Fruit fly (Drosophila melanogaster) whole organism, embryonic: Measurements from ENCODE around the gene Exd2.

Experiments used
- CG11456 ChIP-seq: fragments of 200-800 bp; sonication (Bioruptor generic); IDR thresholded peaks from 3 replicates; pipeline ENCODE4 v1.3.6; 2022; ENCODE audit warnings: missing biosample characterization, missing genetic modification characterization
- CG12104 ChIP-seq: fragments of 200-800 bp; sonication (Bioruptor generic); optimal IDR thresholded peaks from 3 replicates; lab custom pipeline; 2016; ENCODE audit warnings: missing biosample characterization, missing genetic modification characterization
- CG12236 ChIP-seq: fragments of 200-800 bp; sonication (Bioruptor generic); optimal IDR thresholded peaks from 2 replicates; lab custom pipeline; 2016; ENCODE audit warnings: missing biosample characterization, missing genetic modification characterization
- CG13894 ChIP-seq: fragments of 200-800 bp; sonication (Bioruptor generic); optimal IDR thresholded peaks from 3 replicates; lab custom pipeline; 2018; ENCODE audit warnings: missing biosample characterization, mild to moderate bottlenecking, missing genetic modification characterization, moderate library complexity
- CG2129 ChIP-seq: fragments of 200-800 bp; sonication (Bioruptor generic); IDR thresholded peaks from 2 replicates; pipeline ENCODE4 v1.3.6; 2022; ENCODE audit warnings: missing biosample characterization, missing genetic modification characterization; ENCODE audit not compliant: partially characterized antibody
- CG3065 ChIP-seq: fragments of 200-800 bp; sonication (Bioruptor generic); optimal IDR thresholded peaks from 2 replicates; lab custom pipeline; 2016; ENCODE audit warnings: missing biosample characterization, missing genetic modification characterization
- CG33213 ChIP-seq: fragments of 200-800 bp; sonication (Bioruptor generic); optimal IDR thresholded peaks from 3 replicates; lab custom pipeline; 2016; ENCODE audit warnings: missing biosample characterization, missing genetic modification characterization
- CG34224 ChIP-seq: fragments of 200-800 bp; sonication (Bioruptor generic); IDR thresholded peaks from 3 replicates; pipeline ENCODE4 v1.3.6; 2022; ENCODE audit warnings: missing biosample characterization, missing genetic modification characterization; ENCODE audit not compliant: partially characterized antibody
- CG34376 ChIP-seq: fragments of 200-800 bp; sonication (Bioruptor generic); optimal IDR thresholded peaks from 2 replicates; lab custom pipeline; 2018; ENCODE audit warnings: missing biosample characterization, mild to moderate bottlenecking, missing genetic modification characterization
- CG34422 ChIP-seq: fragments of 200-800 bp; sonication (Bioruptor generic); IDR thresholded peaks from 3 replicates; pipeline ENCODE4 v1.3.6; 2022; ENCODE audit warnings: missing biosample characterization, missing genetic modification characterization
- CG4707 ChIP-seq: fragments of 200-800 bp; sonication (Bioruptor generic); optimal IDR thresholded peaks from 2 replicates; lab custom pipeline; 2018; ENCODE audit warnings: missing biosample characterization, mild to moderate bottlenecking, missing genetic modification characterization, moderate library complexity
- CG6765 ChIP-seq: fragments of 200-800 bp; sonication (Bioruptor generic); optimal IDR thresholded peaks from 3 replicates; lab custom pipeline; 2017; ENCODE audit warnings: missing biosample characterization, mild to moderate bottlenecking, missing genetic modification characterization
- CG7987 ChIP-seq: fragments of 200-800 bp; sonication (Bioruptor generic); optimal IDR thresholded peaks from 2 replicates; lab custom pipeline; 2018; ENCODE audit warnings: missing biosample characterization, mild to moderate bottlenecking, missing genetic modification characterization, moderate library complexity
- CG8281 ChIP-seq: fragments of 200-800 bp; sonication (Bioruptor generic); optimal IDR thresholded peaks from 2 replicates; lab custom pipeline; 2018; ENCODE audit warnings: missing biosample characterization, mild to moderate bottlenecking, missing genetic modification characterization, moderate library complexity
- CG9817 ChIP-seq: fragments of 200-800 bp; sonication (Bioruptor generic); optimal IDR thresholded peaks from 2 replicates; lab custom pipeline; 2018; ENCODE audit warnings: missing biosample characterization, mild to moderate bottlenecking, missing genetic modification characterization, moderate library complexity
- CkIIα-i1 ChIP-seq: fragments of 200-800 bp; sonication (Bioruptor generic); IDR thresholded peaks from 2 replicates; pipeline ENCODE4 v1.3.6; 2022; ENCODE audit warnings: missing biosample characterization, missing genetic modification characterization
- Doc2 ChIP-seq: fragments of 200-800 bp; sonication (Bioruptor generic); IDR thresholded peaks from 2 replicates; pipeline ENCODE4 v1.3.6; 2022; ENCODE audit warnings: missing biosample characterization, missing genetic modification characterization
- Fer2 ChIP-seq: fragments of 200-800 bp; sonication (Bioruptor generic); optimal IDR thresholded peaks from 2 replicates; lab custom pipeline; 2018; ENCODE audit warnings: missing biosample characterization, mild to moderate bottlenecking, missing genetic modification characterization, moderate library complexity
- GATAe ChIP-seq: fragments of 200-800 bp; sonication (Bioruptor generic); conservative IDR thresholded peaks from 2 replicates; pipeline ENCODE4 v1.3.6; 2022; ENCODE audit warnings: missing biosample characterization, missing genetic modification characterization
- Gsc ChIP-seq: fragments of 200-800 bp; sonication (Bioruptor generic); IDR thresholded peaks from 2 replicates; pipeline ENCODE4 v1.3.6; 2022; ENCODE audit warnings: missing biosample characterization, missing genetic modification characterization
- H15 ChIP-seq: fragments of 200-800 bp; sonication (Bioruptor generic); IDR thresholded peaks from 3 replicates; pipeline ENCODE4 v1.3.6; 2022; ENCODE audit warnings: missing biosample characterization, missing genetic modification characterization
- Hr51 ChIP-seq, 2 experiments: fragments of 200-800 bp; sonication (Bioruptor generic); optimal IDR thresholded peaks; 2 replicates in 1 of 2; 3 replicates in 1 of 2; lab custom pipeline; 2016 to 2018; ENCODE audit warnings: missing biosample characterization in 2 of 2, missing genetic modification characterization in 2 of 2, mild to moderate bottlenecking in 1 of 2, moderate library complexity in 1 of 2
- MTF-1 ChIP-seq: fragments of 200-800 bp; sonication (Bioruptor generic); optimal IDR thresholded peaks from 2 replicates; lab custom pipeline; 2018; ENCODE audit warnings: missing biosample characterization, mild to moderate bottlenecking, missing genetic modification characterization, borderline replicate concordance
- Meics ChIP-seq: fragments of 200-800 bp; sonication (Bioruptor generic); optimal IDR thresholded peaks from 2 replicates; lab custom pipeline; 2017; ENCODE audit warnings: missing biosample characterization, mild to moderate bottlenecking, missing genetic modification characterization
- NC2β ChIP-seq: fragments of 200-800 bp; sonication (Bioruptor generic); optimal IDR thresholded peaks from 2 replicates; lab custom pipeline; 2016; ENCODE audit warnings: missing biosample characterization, missing genetic modification characterization
- Rfx ChIP-seq: fragments of 200-800 bp; sonication (Bioruptor generic); IDR thresholded peaks from 2 replicates; pipeline ENCODE4 v1.3.6; 2022; ENCODE audit warnings: missing biosample characterization, missing genetic modification characterization
- Spps ChIP-seq: fragments of 200-800 bp; sonication (Bioruptor generic); optimal IDR thresholded peaks from 2 replicates; lab custom pipeline; 2018; ENCODE audit warnings: missing biosample characterization, mild to moderate bottlenecking, missing genetic modification characterization
- cato ChIP-seq: fragments of 200-800 bp; sonication (Bioruptor generic); optimal IDR thresholded peaks from 2 replicates; lab custom pipeline; 2016; ENCODE audit warnings: missing biosample characterization, missing genetic modification characterization, borderline replicate concordance
- chif ChIP-seq, 2 experiments: fragments of 200-800 bp; sonication (Bioruptor generic); optimal IDR thresholded peaks; 3 replicates each; lab custom pipeline; 2016; ENCODE audit warnings: missing biosample characterization in 2 of 2, missing genetic modification characterization in 2 of 2
- chinmo ChIP-seq: fragments of 200-800 bp; sonication (Bioruptor generic); IDR thresholded peaks from 4 replicates; pipeline ENCODE4 v1.3.6; 2022; ENCODE audit warnings: missing biosample characterization, missing genetic modification characterization; ENCODE audit not compliant: partially characterized antibody
- croc ChIP-seq: fragments of 200-800 bp; sonication (Bioruptor generic); conservative IDR thresholded peaks from 3 replicates; pipeline ENCODE4 v1.3.6; 2022; ENCODE audit warnings: missing biosample characterization, missing genetic modification characterization
- dmrt11E ChIP-seq: fragments of 200-800 bp; sonication (Bioruptor generic); optimal IDR thresholded peaks from 3 replicates; lab custom pipeline; 2018; ENCODE audit warnings: missing biosample characterization, mild to moderate bottlenecking, missing genetic modification characterization, moderate library complexity
- hbn ChIP-seq: fragments of 200-800 bp; sonication (Bioruptor generic); IDR thresholded peaks from 2 replicates; pipeline ENCODE4 v1.3.6; 2022; ENCODE audit warnings: missing biosample characterization, missing genetic modification characterization; ENCODE audit not compliant: partially characterized antibody
- jumu ChIP-seq: fragments of 200-800 bp; sonication (Bioruptor generic); optimal IDR thresholded peaks from 3 replicates; lab custom pipeline; 2016; ENCODE audit warnings: missing biosample characterization, missing genetic modification characterization
- lmd ChIP-seq: fragments of 200-800 bp; sonication (Bioruptor generic); IDR thresholded peaks from 2 replicates; pipeline ENCODE4 v1.3.6; 2022; ENCODE audit warnings: missing biosample characterization, missing genetic modification characterization
- pnt ChIP-seq: fragments of 200-800 bp; sonication (Bioruptor generic); optimal IDR thresholded peaks from 3 replicates; lab custom pipeline; 2016; ENCODE audit warnings: missing biosample characterization, missing genetic modification characterization
- pum ChIP-seq: fragments of 200-800 bp; sonication (Bioruptor generic); optimal IDR thresholded peaks from 2 replicates; lab custom pipeline; 2016; ENCODE audit warnings: missing biosample characterization, missing genetic modification characterization
- pzg ChIP-seq: fragments of 200-800 bp; sonication (Bioruptor generic); optimal IDR thresholded peaks from 3 replicates; lab custom pipeline; 2018; ENCODE audit warnings: missing biosample characterization, mild to moderate bottlenecking, missing genetic modification characterization, moderate library complexity
- salm ChIP-seq: fragments of 200-800 bp; sonication (Bioruptor generic); optimal IDR thresholded peaks from 2 replicates; lab custom pipeline; 2018; ENCODE audit warnings: missing biosample characterization, mild to moderate bottlenecking, missing genetic modification characterization
- slbo ChIP-seq: fragments of 200-800 bp; sonication (Bioruptor generic); IDR thresholded peaks from 2 replicates; pipeline ENCODE4 v1.3.6; 2022; ENCODE audit warnings: missing biosample characterization, missing genetic modification characterization
- sqz ChIP-seq: fragments of 200-800 bp; sonication (Bioruptor generic); optimal IDR thresholded peaks from 3 replicates; lab custom pipeline; 2018; ENCODE audit warnings: missing biosample characterization, mild to moderate bottlenecking, missing genetic modification characterization
- sr ChIP-seq: fragments of 200-800 bp; sonication (Bioruptor generic); IDR thresholded peaks from 3 replicates; pipeline ENCODE4 v1.3.6; 2022; ENCODE audit warnings: missing biosample characterization, missing genetic modification characterization
- tgo ChIP-seq: fragments of 200-800 bp; sonication (Bioruptor generic); IDR thresholded peaks from 3 replicates; pipeline ENCODE4 v1.3.6; 2022; ENCODE audit warnings: missing biosample characterization, missing genetic modification characterization
- tio ChIP-seq: fragments of 200-800 bp; sonication (Bioruptor generic); optimal IDR thresholded peaks from 2 replicates; lab custom pipeline; 2017; ENCODE audit warnings: missing biosample characterization, missing genetic modification characterization, inconsistent platforms
- tna ChIP-seq: fragments of 200-800 bp; sonication (Bioruptor generic); IDR thresholded peaks from 2 replicates; pipeline ENCODE4 v1.3.6; 2022; ENCODE audit warnings: missing biosample characterization, missing genetic modification characterization; ENCODE audit not compliant: partially characterized antibody
- twi ChIP-seq: fragments of 200-800 bp; optimal IDR thresholded peaks from 2 replicates; lab custom pipeline; 2019; ENCODE audit warnings: missing biosample characterization, mild to moderate bottlenecking, missing genetic modification characterization, moderate library complexity
- unc-4 ChIP-seq: fragments of 200-800 bp; sonication (Bioruptor generic); IDR thresholded peaks from 2 replicates; pipeline ENCODE4 v1.3.6; 2022; ENCODE audit warnings: missing biosample characterization, missing genetic modification characterization; ENCODE audit not compliant: partially characterized antibody
- zfh1 ChIP-seq: fragments of 200-800 bp; sonication (Bioruptor generic); IDR thresholded peaks from 3 replicates; pipeline ENCODE4 v1.3.6; 2022; ENCODE audit warnings: missing biosample characterization, missing genetic modification characterization

Gene Exd2

DNA sequence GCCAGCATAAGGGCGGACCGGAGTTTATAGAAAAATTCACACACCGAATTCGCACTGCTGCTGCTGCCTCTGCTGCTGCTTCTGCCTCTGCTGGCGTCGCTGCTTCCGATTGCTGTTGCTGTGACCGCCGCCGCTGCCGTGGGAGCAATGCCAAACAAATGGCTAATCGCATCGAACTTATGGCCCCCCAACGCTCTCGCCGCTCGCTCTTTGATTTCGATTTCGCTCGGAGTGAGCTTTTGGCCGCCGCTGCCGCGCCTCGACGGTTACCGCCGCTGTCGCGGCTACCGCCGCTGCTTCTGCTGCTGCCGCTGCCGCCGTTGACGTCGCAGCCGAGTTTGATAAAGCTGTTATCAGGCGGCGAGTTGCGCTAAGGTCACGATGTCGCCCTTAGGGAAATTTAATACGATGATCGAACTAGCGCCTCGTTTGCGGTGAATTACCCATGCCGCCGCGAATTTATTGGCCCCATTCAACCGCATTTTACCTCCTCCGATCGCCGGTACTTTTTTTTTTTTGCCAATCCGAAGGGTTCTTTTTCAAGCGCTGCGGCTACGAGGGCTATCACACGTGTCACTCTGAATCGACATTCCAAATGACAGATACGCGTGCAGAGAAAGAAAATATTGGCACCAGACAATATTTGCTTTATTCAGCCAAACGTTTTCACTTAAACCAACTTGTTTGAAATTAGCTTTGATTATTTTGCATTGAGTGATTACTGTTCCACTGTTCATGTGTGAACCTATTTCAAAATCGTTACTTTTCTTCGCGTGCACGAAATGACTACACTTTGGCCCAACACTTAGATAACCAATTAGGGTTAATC lies 22.7 kb upstream of the Exd2 start (continued):
- no peak for TF ChIP-seq croc
- TF ChIP-seq Doc2 (GFP tag; lab: Robert Waterston, UW) = peak; percentile 64; the same call in 1 of the 2 replicates
- peak; percentile 85 for TF ChIP-seq tgo
- peak; percentile 42; the same call in 1 of the 3 replicates for TF ChIP-seq sr (GFP tag; lab: Robert Waterston, UW)
- no peak for TF ChIP-seq CG33213 (GFP tag; lab: Kevin White, UChicago)
- no peak for TF ChIP-seq CG34224 (GFP tag; lab: Robert Waterston, UW)
- TF ChIP-seq jumu = peak; percentile 66
- TF ChIP-seq CG9817 (tag; lab: Kevin White, UChicago) = peak; percentile 59
- TF ChIP-seq slbo (GFP tag; lab: Robert Waterston, UW) = peak; percentile 91
- TF ChIP-seq CG34422 = peak; percentile 76
- TF ChIP-seq H15 (GFP tag; lab: Robert Waterston, UW) = peak; percentile 80
- peak; percentile 21 for TF ChIP-seq CG13894 (tag; lab: Kevin White, UChicago)
- TF ChIP-seq chinmo (GFP tag; lab: Robert Waterston, UW) = peak; percentile 43; the same call in 2 of the 4 replicates
- no peak for TF ChIP-seq Spps
- peak; percentile 91 for TF ChIP-seq Rfx (GFP tag; lab: Robert Waterston, UW)
- no peak for TF ChIP-seq CG34376
- TF ChIP-seq CkIIα-i1 (GFP tag; lab: Robert Waterston, UW) = no peak
- TF ChIP-seq CG4707 (GFP tag; lab: Kevin White, UChicago) = no peak
- TF ChIP-seq unc-4 (GFP tag; lab: Robert Waterston, UW) = no peak
- peak; percentile 89 for TF ChIP-seq CG11456 (GFP tag; lab: Robert Waterston, UW)
- TF ChIP-seq tio = peak; percentile 25
- TF ChIP-seq sqz (GFP tag; lab: Kevin White, UChicago) = no peak
- TF ChIP-seq CG12104 = no peak
- no peak for TF ChIP-seq MTF-1
- peak; percentile 90 for TF ChIP-seq GATAe (GFP tag; lab: Robert Waterston, UW)
- TF ChIP-seq pzg (GFP tag; lab: Kevin White, UChicago) = no peak
- TF ChIP-seq CG6765 = no peak
- no peak for TF ChIP-seq hbn (GFP tag; lab: Robert Waterston, UW)
- peak; percentile 58 for TF ChIP-seq pnt (GFP tag; lab: Kevin White, UChicago)
- 0 out of 2 replicates have a peak, but pooled peaks have one; percentile 43 for TF ChIP-seq Gsc (GFP tag; lab: Robert Waterston, UW)
- TF ChIP-seq pum (GFP tag; lab: Kevin White, UChicago) = peak; percentile 69
- TF ChIP-seq zfh1 (GFP tag; lab: Robert Waterston, UW) = peak; percentile 64; the same call in 1 of the 3 replicates
- TF ChIP-seq Hr51 (GFP tag; optimal IDR thresholded peaks at IDR 0.05; lab: Kevin White, UChicago) = peak; percentile 48 to 53
- peak; percentile 22 for TF ChIP-seq CG8281 (tag; lab: Kevin White, UChicago)
- TF ChIP-seq CG3065 (GFP tag; lab: Kevin White, UChicago) = no peak
- peak; percentile 34 for TF ChIP-seq NC2β
- peak; percentile 17 for TF ChIP-seq CG12236 (GFP tag; lab: Kevin White, UChicago)
- no peak for TF ChIP-seq dmrt11E (tag; lab: Kevin White, UChicago)
- peak; percentile 1 for TF ChIP-seq Fer2
- peak; percentile 49 for TF ChIP-seq CG7987 (GFP tag; lab: Kevin White, UChicago)
- peak; percentile 20 to 63 for TF ChIP-seq chif (GFP tag; optimal IDR thresholded peaks at IDR 0.05; lab: Kevin White, UChicago)
- TF ChIP-seq twi (tag; lab: Kevin White, UChicago) = no peak
- TF ChIP-seq tna (GFP tag; lab: Robert Waterston, UW) = no peak
- no peak for TF ChIP-seq CG2129 (GFP tag; lab: Robert Waterston, UW)
- TF ChIP-seq lmd (GFP tag; lab: Robert Waterston, UW) = peak; percentile 79
- TF ChIP-seq cato (GFP tag; lab: Kevin White, UChicago) = no peak
- peak; percentile 77 for TF ChIP-seq Meics
- no peak for TF ChIP-seq salm (tag; lab: Kevin White, UChicago)
